Fruit fly (Drosophila melanogaster): Measurements from ENCODE around the gene Ugt35B1.

Ugt35B1 gene

dm6 chr3R:11208766-11209331, 38.8 kb upstream of the Ugt35B1 start (continued):
- TF ChIP-seq CG4404 (GFP tag; IDR thresholded peaks at IDR 0.05) (no peak), CG8089 (GFP tag; optimal IDR thresholded peaks at IDR 0.05) (no peak), CG1832 (GFP tag; optimal IDR thresholded peaks at IDR 0.05) (no peak), tin (GFP tag; optimal IDR thresholded peaks at IDR 0.05) (no peak), Nf-YA (GFP tag; IDR thresholded peaks at IDR 0.05) (no peak), CG12104 (GFP tag; optimal IDR thresholded peaks at IDR 0.05) (no peak), pho (GFP tag; optimal IDR thresholded peaks at IDR 0.05) (no peak), amos (GFP tag; IDR thresholded peaks at IDR 0.05; ENCODE audit: partially characterized antibody) (peak; percentile 2; the same call in 1 of the 2 replicates), CG8388 (GFP tag; optimal IDR thresholded peaks at IDR 0.05) (no peak), D (optimal IDR thresholded peaks at IDR 0.05) (no peak), D (GFP tag; optimal IDR thresholded peaks at IDR 0.05) (no peak), gfzf (GFP tag; optimal IDR thresholded peaks at IDR 0.05) (no peak), lilli (GFP tag; optimal IDR thresholded peaks at IDR 0.05) (no peak), CG16815 (GFP tag; optimal IDR thresholded peaks at IDR 0.05) (no peak), Jarid2 (GFP tag; optimal IDR thresholded peaks at IDR 0.05) (no peak), fu2 (GFP tag; optimal IDR thresholded peaks at IDR 0.05) (no peak), CG9932 (GFP tag; IDR thresholded peaks at IDR 0.05) (no peak), CG18262 (tag; optimal IDR thresholded peaks at IDR 0.05) (no peak), CG9797 (GFP tag; optimal IDR thresholded peaks at IDR 0.05) (no peak), CG31224 (GFP tag; IDR thresholded peaks at IDR 0.05) (no peak), CG14965 (GFP tag; optimal IDR thresholded peaks at IDR 0.05; ENCODE audit: borderline replicate concordance) (no peak), ci (GFP tag; IDR thresholded peaks at IDR 0.05) (0 out of 3 replicates have a peak, but pooled peaks have one; percentile 28), CG16779 (GFP tag; IDR thresholded peaks at IDR 0.05) (no peak), CG11456 (GFP tag; IDR thresholded peaks at IDR 0.05) (no peak), CG10274 (GFP tag; optimal IDR thresholded peaks at IDR 0.05) (no peak), BEAF-32 (GFP tag; optimal IDR thresholded peaks at IDR 0.05) (no peak), CG9437 (GFP tag; optimal IDR thresholded peaks at IDR 0.05) (no peak), CG3726 (GFP tag; IDR thresholded peaks at IDR 0.05) (no peak), Atf6 (GFP tag; IDR thresholded peaks at IDR 0.05) (0 out of 2 replicates have a peak, but pooled peaks have one; percentile 8), CG18599 (GFP tag; optimal IDR thresholded peaks at IDR 0.05) (no peak), Pdp1 (GFP tag; optimal IDR thresholded peaks at IDR 0.05) (peak in 1 of 2 experiments; percentile 98), PHDP (tag; optimal IDR thresholded peaks at IDR 0.05) (no peak), CG13287 (GFP tag; IDR thresholded peaks at IDR 0.05; ENCODE audit: partially characterized antibody) (no peak), Sry-δ (GFP tag; optimal IDR thresholded peaks at IDR 0.05) (no peak), Mad (GFP tag; optimal IDR thresholded peaks at IDR 0.05) (no peak), Taf1 (GFP tag; IDR thresholded peaks at IDR 0.05) (no peak), CG7745 (tag; optimal IDR thresholded peaks at IDR 0.05) (no peak), toy (GFP tag; IDR thresholded peaks at IDR 0.05) (no peak), CG4707 (GFP tag; optimal IDR thresholded peaks at IDR 0.05) (no peak), CG34376 (GFP tag; optimal IDR thresholded peaks at IDR 0.05) (no peak), Antp (GFP tag; optimal IDR thresholded peaks at IDR 0.05) (no peak), tx (GFP tag; optimal IDR thresholded peaks at IDR 0.05) (no peak), D19B (GFP tag; optimal IDR thresholded peaks at IDR 0.05) (no peak), CG15479 (GFP tag; optimal IDR thresholded peaks at IDR 0.05) (peak; percentile 35), CG11398 (GFP tag; optimal IDR thresholded peaks at IDR 0.05) (no peak), CG6791 (GFP tag; IDR thresholded peaks at IDR 0.05; ENCODE audit: partially characterized antibody) (no peak), Ets97D (GFP tag; optimal IDR thresholded peaks at IDR 0.05) (peak; percentile 96), CG1024 (GFP tag; IDR thresholded peaks at IDR 0.05) (no peak), CG11695 (GFP tag; IDR thresholded peaks at IDR 0.05) (no peak), CG2116 (GFP tag; optimal IDR thresholded peaks at IDR 0.05) (no peak), Opbp (GFP tag; IDR thresholded peaks at IDR 0.05; ENCODE audit: partially characterized antibody) (0 out of 3 replicates have a peak, but pooled peaks have one; percentile 37)
